Worm (Caenorhabditis elegans) whole organism, L4/young adult: ENCODE results near the gene ztf-8.

Experiments
- W03F9.2 ChIP-seq: fragments of 150-350 bp; optimal IDR thresholded peaks from 2 replicates; lab custom pipeline; 2014; ENCODE audit warnings: missing biosample characterization, missing genetic modification characterization
- him-1 ChIP-seq: sonication (generic microtip); optimal IDR thresholded peaks from 2 replicates; lab custom pipeline; 2016; ENCODE audit warnings: missing genotype, missing genetic modification reagents, missing genetic modification characterization, missing compliant biosample characterization

DNA sequence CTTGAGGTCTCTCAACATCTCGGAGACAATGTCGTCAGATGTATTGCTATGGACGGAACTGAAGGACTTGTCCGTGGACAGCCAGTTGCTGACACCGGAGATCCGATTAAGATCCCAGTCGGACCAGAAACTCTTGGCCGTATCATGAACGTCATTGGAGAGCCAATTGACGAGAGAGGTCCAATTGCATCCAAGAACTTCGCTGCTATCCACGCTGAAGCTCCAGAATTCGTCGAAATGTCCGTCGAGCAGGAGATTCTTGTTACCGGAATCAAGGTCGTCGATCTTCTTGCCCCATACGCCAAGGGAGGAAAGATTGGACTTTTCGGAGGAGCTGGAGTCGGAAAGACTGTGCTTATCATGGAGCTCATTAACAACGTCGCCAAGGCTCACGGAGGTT, 44.4 kb downstream of the ztf-8 start:
- TF ChIP-seq him-1 (tag; lab: Kevin White, UChicago) (no peak), W03F9.2 (tag; lab: Kevin White, UChicago) (no peak)
